Fruit fly (Drosophila melanogaster) whole organism: ENCODE data around the gene Hel89B.

Experiments
- CG8478 ChIP-seq: fragments of >200 bp; optimal IDR thresholded peaks from 2 replicates; lab custom pipeline; 2018; ENCODE audit warnings: inconsistent platforms
- Dll ChIP-seq: fragments of >200 bp; optimal IDR thresholded peaks from 2 replicates; lab custom pipeline; 2017
- EcR ChIP-seq, 2 experiments: fragments of >200 bp; optimal IDR thresholded peaks; 2 replicates each; lab custom pipeline; 2017; ENCODE audit warnings: missing biosample characterization in 2 of 2, missing genetic modification characterization in 2 of 2, missing genetic modification reagents in 2 of 2
- pan ChIP-seq: fragments of >200 bp; optimal IDR thresholded peaks from 2 replicates; lab custom pipeline; 2017
- psq ChIP-seq: fragments of >200 bp; optimal IDR thresholded peaks from 2 replicates; lab custom pipeline; 2017
- usp ChIP-seq: fragments of >200 bp; optimal IDR thresholded peaks from 2 replicates; lab custom pipeline; 2017; ENCODE audit warnings: missing biosample characterization, missing genetic modification characterization, mixed read lengths

Hel89B gene

DNA sequence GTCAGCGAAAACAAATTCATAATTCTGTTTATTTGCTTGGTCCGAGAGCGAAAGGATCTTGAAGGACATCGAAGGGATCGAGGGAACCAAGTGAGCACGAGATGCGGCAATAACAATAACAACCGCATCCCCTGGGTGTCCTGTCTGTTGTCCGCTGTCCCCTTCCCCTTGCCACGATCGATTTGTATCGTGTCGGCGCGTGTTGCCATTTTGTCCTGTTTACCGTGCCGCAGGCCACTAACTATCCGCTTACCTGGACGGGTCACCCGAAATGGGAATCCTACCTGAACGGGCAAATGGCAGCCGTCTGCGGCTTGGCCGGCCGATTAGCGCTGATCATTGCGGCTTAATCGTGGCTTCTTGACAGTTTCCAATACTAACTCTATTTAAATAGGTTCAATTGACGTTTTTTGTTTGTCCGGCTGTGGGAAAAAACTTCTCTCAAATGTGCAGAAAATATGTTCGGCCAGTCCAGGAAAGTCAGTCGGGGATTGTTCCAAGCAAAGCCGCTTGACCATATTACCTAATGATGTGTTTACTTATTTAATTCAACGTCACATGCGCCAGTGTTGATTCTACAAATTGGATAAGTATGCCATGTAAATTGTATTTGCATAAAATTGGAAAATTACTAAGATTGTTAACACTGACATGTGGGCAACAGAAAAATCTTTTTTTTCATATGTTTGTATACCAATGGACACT lies 16.3 kb downstream of the Hel89B start:
- no peak for TF ChIP-seq Dll (lab: Kevin White, UChicago)
- no peak for TF ChIP-seq pan
- no peak for TF ChIP-seq CG8478 (lab: Kevin White, UChicago)
- TF ChIP-seq usp (GFP tag; lab: Kevin White, UChicago): no peak
- TF ChIP-seq psq (lab: Kevin White, UChicago): no peak
- TF ChIP-seq EcR (GFP tag; optimal IDR thresholded peaks at IDR 0.05; lab: Kevin White, UChicago): no peak

DNA sequence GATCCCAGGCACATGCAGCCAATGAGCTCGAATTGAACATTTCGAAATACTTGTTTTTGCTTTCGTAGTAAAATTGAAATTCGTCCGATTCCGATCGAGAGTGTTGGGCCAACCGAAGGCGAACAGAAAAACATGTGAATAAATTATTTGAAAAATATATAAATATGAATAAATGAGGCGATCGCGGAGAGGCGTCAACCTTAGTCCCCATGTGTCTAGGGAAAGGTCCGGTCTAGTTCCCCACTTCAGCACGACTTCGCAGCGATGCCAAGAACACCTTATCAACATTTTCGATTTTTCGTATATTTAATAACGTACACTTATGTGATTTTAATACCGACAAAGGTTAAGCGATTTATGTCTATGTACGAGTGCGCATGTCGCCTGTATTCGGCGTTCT lies 18.5 kb downstream of the Hel89B start:
- TF ChIP-seq EcR (GFP tag; optimal IDR thresholded peaks at IDR 0.05; lab: Kevin White, UChicago): no peak
- no peak for TF ChIP-seq usp (GFP tag; lab: Kevin White, UChicago)
- TF ChIP-seq CG8478 (lab: Kevin White, UChicago): no peak
- no peak for TF ChIP-seq pan
- TF ChIP-seq Dll (lab: Kevin White, UChicago): no peak
- TF ChIP-seq psq (lab: Kevin White, UChicago): no peak

DNA sequence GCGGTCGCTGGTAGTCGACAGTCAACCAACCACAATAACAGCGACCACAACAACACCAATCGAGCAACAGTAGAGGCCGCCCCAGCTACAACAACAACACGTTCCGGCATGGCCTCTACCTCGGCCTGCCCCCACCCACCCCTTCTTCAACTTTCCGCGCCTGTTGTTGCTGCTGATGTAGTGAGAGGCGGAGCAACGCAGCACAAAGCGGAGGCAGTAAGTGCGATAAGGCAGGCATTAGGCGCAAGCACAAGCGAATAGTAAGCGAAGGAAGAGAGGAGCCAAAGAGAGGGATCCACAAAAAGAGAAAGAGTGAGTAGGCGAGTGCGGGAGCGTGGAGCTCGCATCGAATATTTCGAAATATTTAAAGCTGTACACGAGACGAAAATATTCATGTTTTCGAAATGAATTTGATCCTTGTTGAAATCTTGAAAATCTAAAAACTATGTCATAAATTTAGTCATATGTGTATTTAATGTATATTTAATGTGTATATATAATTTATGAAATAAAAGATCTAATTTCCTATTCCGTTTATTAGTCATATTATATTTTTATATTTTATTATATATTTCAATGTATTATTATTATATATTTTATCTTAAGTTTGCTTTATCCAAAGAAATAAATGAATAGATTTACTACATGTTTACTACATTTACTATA lies 20.2 kb downstream of the Hel89B start:
- no peak for TF ChIP-seq Dll (lab: Kevin White, UChicago)
- no peak for TF ChIP-seq usp (GFP tag; lab: Kevin White, UChicago)
- TF ChIP-seq EcR (GFP tag; optimal IDR thresholded peaks at IDR 0.05; lab: Kevin White, UChicago): no peak
- no peak for TF ChIP-seq CG8478 (lab: Kevin White, UChicago)
- no peak for TF ChIP-seq pan

DNA sequence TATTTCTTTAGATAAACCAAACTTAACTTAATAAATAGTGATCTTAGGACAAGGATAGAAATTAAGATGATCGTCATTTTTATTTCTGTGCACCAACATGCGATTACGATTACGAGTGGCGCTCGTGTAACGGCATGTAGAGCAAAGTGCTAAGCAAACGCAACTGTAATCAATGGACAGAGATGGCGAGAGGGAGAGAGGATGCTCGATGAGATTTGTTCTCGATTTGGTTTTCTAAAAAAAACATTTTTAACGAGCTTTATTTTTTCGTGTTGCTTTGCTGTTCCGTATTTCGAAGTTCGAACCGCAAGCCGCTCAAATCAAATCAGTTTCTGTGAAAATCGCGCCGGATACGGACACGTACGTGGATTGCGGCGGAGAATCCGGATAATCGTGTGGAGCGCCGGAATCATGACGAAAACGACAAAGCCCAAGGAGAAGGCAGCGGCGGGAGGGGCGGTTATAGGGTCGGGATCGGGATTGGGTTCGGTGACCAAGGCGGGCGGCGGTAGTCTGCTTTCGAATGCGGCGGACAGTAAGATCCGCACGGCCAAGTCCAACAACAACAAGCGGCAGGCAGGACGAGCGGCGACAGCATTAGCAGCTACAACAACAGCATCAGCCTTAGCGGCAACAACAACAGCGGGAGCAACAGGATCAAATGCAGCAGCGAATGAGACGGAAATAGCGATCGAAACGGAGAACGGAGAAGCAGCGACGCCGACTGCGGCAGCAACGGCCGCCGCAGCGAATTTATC lies 20.9 kb downstream of the Hel89B start:
- TF ChIP-seq Dll (lab: Kevin White, UChicago) (no peak), usp (GFP tag; lab: Kevin White, UChicago) (no peak), psq (lab: Kevin White, UChicago) (no peak), pan (no peak), EcR (GFP tag; optimal IDR thresholded peaks at IDR 0.05; lab: Kevin White, UChicago) (no peak), CG8478 (lab: Kevin White, UChicago) (no peak)

DNA sequence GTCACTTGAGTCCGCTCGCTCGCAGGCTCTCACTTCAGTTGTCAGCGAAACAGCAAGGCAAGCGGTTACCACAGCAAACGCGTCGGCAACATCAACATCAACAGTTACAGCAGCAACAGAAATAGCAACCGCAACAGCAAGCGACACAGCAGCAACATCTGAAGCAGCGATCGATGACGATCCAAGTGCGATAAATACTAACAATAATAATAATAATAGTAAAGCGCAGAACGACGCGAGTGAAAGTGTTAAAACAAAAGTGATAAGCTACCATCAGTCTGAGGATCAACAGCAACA lies 21.4 kb downstream of the Hel89B start:
- TF ChIP-seq EcR (GFP tag; optimal IDR thresholded peaks at IDR 0.05; lab: Kevin White, UChicago) (no peak), Dll (lab: Kevin White, UChicago) (no peak), usp (GFP tag; lab: Kevin White, UChicago) (no peak), CG8478 (lab: Kevin White, UChicago) (no peak), pan (no peak), psq (lab: Kevin White, UChicago) (no peak)

DNA sequence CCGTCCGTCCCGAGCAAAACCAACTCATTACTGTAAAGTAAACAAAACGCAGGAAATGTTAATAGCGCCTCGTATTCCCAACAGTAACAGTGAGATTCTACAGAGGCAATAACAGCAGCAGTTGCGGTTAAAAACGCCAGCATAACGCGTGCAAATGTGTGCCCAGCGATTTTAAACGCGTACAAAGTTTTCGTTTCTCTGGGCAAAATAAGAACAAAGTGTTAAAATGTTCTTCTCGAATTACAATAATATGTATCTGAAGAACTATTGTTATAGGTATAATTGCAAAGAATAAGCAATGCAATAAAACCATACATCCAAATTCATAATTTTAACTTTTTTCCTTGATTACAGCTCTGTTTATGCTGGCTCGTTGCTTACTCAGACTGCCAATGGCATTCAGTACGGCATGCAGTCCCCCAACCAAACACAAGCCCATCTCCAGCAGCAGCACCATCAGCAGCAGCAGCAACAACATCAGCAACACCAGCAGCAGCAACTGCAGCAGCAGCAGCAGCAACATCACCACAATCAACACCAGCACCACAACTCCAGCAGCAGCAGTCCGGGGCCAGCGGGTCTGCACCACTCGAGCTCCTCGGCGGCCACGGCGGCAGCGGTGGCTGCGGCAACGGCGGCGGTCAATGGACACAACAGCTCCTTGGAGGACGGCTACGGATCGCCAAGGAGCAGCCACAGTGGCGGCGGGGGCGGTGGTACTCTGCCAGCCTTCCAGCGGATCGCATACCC lies 26.0 kb downstream of the Hel89B start:
- no peak for TF ChIP-seq usp (GFP tag; lab: Kevin White, UChicago)
- TF ChIP-seq psq (lab: Kevin White, UChicago): no peak
- no peak for TF ChIP-seq EcR (GFP tag; optimal IDR thresholded peaks at IDR 0.05; lab: Kevin White, UChicago)
- no peak for TF ChIP-seq CG8478 (lab: Kevin White, UChicago)
- no peak for TF ChIP-seq Dll (lab: Kevin White, UChicago)
- TF ChIP-seq pan: no peak

DNA sequence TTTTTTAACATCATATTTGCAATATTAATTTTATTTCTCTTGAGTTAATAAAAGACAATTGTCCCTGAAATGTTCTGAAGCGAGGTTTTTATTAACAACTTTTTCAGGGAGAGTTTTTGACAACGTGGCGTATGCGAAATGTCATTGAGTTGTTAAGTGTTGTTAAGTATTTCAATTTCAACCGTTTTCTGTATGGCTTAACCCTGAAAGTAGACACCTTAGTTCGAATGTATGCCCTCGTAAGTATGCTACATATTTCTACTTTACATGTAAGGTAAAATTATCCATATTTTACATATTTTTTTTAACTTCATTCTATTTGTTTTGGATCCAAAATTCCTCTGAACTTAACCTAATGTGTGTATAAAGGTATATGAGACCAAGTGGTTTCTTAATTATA lies 30.9 kb downstream of the Hel89B start:
- TF ChIP-seq pan: no peak
- TF ChIP-seq psq (lab: Kevin White, UChicago): no peak
- TF ChIP-seq usp (GFP tag; lab: Kevin White, UChicago): no peak
- TF ChIP-seq CG8478 (lab: Kevin White, UChicago): no peak
- no peak for TF ChIP-seq EcR (GFP tag; optimal IDR thresholded peaks at IDR 0.05; lab: Kevin White, UChicago)
- TF ChIP-seq Dll (lab: Kevin White, UChicago): no peak

DNA sequence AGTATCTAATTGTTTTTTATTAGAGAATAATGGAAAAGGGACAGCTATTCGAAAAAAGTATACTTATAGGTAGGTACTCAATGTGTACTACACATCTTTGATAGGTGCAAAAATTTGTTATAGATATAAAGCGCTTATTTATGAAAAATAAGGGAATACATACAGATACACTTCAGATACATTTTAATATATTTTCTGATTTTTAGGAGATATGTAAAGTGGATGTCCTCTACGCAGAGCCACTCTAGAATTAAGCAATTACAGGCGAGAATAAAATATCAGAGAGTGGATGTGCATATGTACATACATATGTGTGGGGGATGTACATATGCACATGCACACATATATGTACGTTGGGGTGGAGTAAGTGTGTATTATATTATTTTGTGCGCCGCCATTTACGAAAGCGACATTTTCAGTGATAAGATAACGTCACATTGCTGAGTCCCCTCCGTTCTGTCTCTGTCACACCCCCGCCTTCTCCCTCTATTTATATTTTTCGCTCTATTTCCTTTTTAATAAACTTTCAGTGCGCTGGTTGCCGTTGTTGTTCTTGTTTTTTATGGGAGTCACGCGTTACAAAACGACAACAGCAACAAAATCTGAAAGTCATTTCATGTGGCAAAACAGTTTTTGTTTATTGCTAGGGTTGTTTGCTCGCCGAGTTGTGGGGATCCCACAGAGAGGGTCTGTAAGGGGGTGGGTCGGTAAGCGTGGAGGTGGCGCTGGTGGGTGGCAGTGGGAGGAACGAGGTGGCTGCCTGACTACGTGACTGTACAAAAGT lies 31.8 kb downstream of the Hel89B start:
- TF ChIP-seq psq (lab: Kevin White, UChicago) (no peak), CG8478 (lab: Kevin White, UChicago) (no peak), usp (GFP tag; lab: Kevin White, UChicago) (no peak), EcR (GFP tag; optimal IDR thresholded peaks at IDR 0.05; lab: Kevin White, UChicago) (no peak), pan (no peak), Dll (lab: Kevin White, UChicago) (no peak)

DNA sequence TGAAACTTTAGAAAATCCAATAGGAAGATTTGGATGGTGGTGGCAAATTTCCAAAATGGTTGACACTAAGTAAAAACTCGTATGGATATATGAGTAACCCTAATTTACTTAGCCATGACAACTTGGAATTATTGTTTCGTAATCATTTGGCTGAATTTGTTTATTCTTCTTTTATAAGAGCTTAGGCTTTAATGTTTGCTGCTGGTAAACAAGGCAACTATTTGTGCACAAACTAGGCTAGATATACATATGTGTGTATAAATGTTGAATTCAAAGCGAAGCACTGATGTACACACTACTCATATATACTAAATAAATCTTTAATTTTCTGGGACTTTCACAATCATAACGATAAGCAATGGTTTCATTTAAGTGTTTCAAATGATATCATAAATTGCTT lies 32.8 kb downstream of the Hel89B start:
- TF ChIP-seq psq (lab: Kevin White, UChicago) (no peak), usp (GFP tag; lab: Kevin White, UChicago) (no peak), CG8478 (lab: Kevin White, UChicago) (no peak), EcR (GFP tag; optimal IDR thresholded peaks at IDR 0.05; lab: Kevin White, UChicago) (no peak), pan (no peak), Dll (lab: Kevin White, UChicago) (no peak)

DNA sequence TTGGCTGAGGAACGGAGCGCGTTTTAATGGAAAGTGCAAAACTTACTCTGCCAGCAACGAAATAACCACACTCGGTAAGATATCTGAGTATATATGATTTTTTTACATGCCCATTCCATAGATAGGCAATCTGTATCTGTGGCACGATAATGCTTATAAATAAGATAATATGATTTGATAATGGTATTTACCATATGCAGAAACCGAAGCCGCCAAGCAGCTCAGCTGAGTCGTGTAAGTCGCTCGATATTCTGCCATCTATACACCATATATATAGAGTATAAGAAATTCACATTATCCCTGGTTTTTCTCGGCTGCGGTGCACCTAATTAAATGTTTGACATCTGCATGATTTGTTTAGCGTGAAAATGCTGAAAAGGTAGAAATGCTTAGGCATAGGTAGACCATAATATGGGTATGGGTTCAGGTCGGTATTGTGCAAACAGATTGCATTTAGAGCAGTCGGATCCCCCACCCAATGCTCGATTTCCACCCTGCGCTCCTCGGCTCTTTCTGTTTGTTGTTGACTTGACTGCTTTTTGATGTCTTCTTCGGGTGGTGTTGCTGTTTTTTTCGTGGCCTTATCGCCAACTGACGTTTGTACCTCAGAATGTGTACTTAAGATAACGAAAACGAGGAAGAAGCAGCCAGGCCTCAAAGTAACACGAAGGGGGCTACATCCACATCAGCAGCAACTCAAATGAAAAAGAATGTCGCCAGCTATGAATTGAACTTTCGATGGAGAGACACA lies 33.9 kb downstream of the Hel89B start:
- no peak for TF ChIP-seq usp (GFP tag; lab: Kevin White, UChicago)
- TF ChIP-seq EcR (GFP tag; optimal IDR thresholded peaks at IDR 0.05; lab: Kevin White, UChicago): no peak
- no peak for TF ChIP-seq pan
- TF ChIP-seq Dll (lab: Kevin White, UChicago): no peak
- TF ChIP-seq CG8478 (lab: Kevin White, UChicago): no peak
- no peak for TF ChIP-seq psq (lab: Kevin White, UChicago)
